Worm (Caenorhabditis elegans) whole organism, L3 larva: Measurements from ENCODE around the gene glo-3.
A peak's percentile ranks its signal among the peaks of the same experiment; 100 is the strongest.

Source experiments
- R02D3.7 ChIP-seq: fragments of 150-350 bp; optimal IDR thresholded peaks from 2 replicates; lab custom pipeline; 2014; ENCODE audit warnings: missing biosample characterization, missing genetic modification characterization
- ZK546.5 ChIP-seq: sonication (generic microtip); optimal IDR thresholded peaks from 2 replicates; lab custom pipeline; 2017; ENCODE audit warnings: missing biosample characterization, missing genetic modification characterization
- aly-2 ChIP-seq: fragments of 150-350 bp; optimal IDR thresholded peaks from 2 replicates; lab custom pipeline; 2014; ENCODE audit warnings: missing biosample characterization, missing genetic modification characterization
- ama-1 ChIP-seq: fragments of 150-350 bp; optimal IDR thresholded peaks from 2 replicates; lab custom pipeline; 2018
- ceh-16 ChIP-seq: sonication (generic microtip); optimal IDR thresholded peaks from 2 replicates; lab custom pipeline; 2017; ENCODE audit warnings: missing biosample characterization, missing genetic modification characterization
- ceh-82 ChIP-seq: fragments of 150-350 bp; optimal IDR thresholded peaks from 2 replicates; lab custom pipeline; 2014; ENCODE audit warnings: missing biosample characterization, missing genetic modification characterization
- ceh-9 ChIP-seq: sonication (generic microtip); optimal IDR thresholded peaks from 2 replicates; lab custom pipeline; 2018; ENCODE audit warnings: missing biosample characterization, missing genetic modification characterization
- daf-12 ChIP-seq: fragments of 150-350 bp; optimal IDR thresholded peaks from 2 replicates; lab custom pipeline; 2014; ENCODE audit warnings: missing biosample characterization, missing genetic modification reagents, missing genetic modification characterization
- egl-5 ChIP-seq: fragments of 150-350 bp; optimal IDR thresholded peaks from 2 replicates; lab custom pipeline; 2017; ENCODE audit warnings: missing biosample characterization, missing genetic modification reagents, missing genetic modification characterization, inconsistent platforms
- elt-1 ChIP-seq: fragments of 150-350 bp; optimal IDR thresholded peaks from 2 replicates; lab custom pipeline; 2014; ENCODE audit warnings: missing biosample characterization, missing genetic modification characterization
- elt-2 ChIP-seq: sonication (generic microtip); optimal IDR thresholded peaks from 2 replicates; lab custom pipeline; 2016; ENCODE audit warnings: missing genetic modification reagents, mild to moderate bottlenecking, missing genetic modification characterization, missing compliant biosample characterization
- elt-3 ChIP-seq, 3 experiments: fragments of 150-350 bp in 1 of 3; sonication (generic microtip) in 2 of 3; optimal IDR thresholded peaks; 2 replicates in 2 of 3; 4 replicates in 1 of 3; lab custom pipeline; 2014 to 2017; ENCODE audit warnings: missing biosample characterization in 3 of 3, missing genetic modification characterization in 3 of 3
- eor-1 ChIP-seq, 2 experiments: fragments of 150-350 bp; optimal IDR thresholded peaks; 2 replicates each; lab custom pipeline; 2014 to 2018; ENCODE audit warnings: missing biosample characterization in 2 of 2, missing genetic modification characterization in 2 of 2
- fkh-10 ChIP-seq: sonication (generic microtip); optimal IDR thresholded peaks from 2 replicates; lab custom pipeline; 2017; ENCODE audit warnings: missing biosample characterization, missing genetic modification reagents, missing genetic modification characterization
- fkh-2 ChIP-seq: fragments of 150-350 bp; optimal IDR thresholded peaks from 2 replicates; lab custom pipeline; 2014; ENCODE audit warnings: missing biosample characterization, missing genetic modification reagents, missing genetic modification characterization
- fos-1 ChIP-seq: fragments of 150-350 bp; optimal IDR thresholded peaks from 2 replicates; lab custom pipeline; 2014; ENCODE audit warnings: missing biosample characterization, missing genetic modification characterization
- hmg-11 ChIP-seq: sonication (generic microtip); optimal IDR thresholded peaks from 2 replicates; lab custom pipeline; 2016; ENCODE audit warnings: missing genetic modification characterization, missing compliant biosample characterization
- jun-1 ChIP-seq: fragments of 150-350 bp; optimal IDR thresholded peaks from 2 replicates; lab custom pipeline; 2014; ENCODE audit warnings: missing biosample characterization, missing genetic modification reagents, missing genetic modification characterization
- lin-15B ChIP-seq: fragments of 150-350 bp; optimal IDR thresholded peaks from 2 replicates; lab custom pipeline; 2014; ENCODE audit warnings: missing biosample characterization, missing genetic modification characterization
- lin-39 ChIP-seq: fragments of 150-350 bp; optimal IDR thresholded peaks from 2 replicates; lab custom pipeline; 2018; ENCODE audit warnings: missing biosample characterization, missing genetic modification reagents, missing genetic modification characterization
- lsy-12 ChIP-seq: sonication (generic microtip); optimal IDR thresholded peaks from 2 replicates; lab custom pipeline; 2016; ENCODE audit warnings: mild to moderate bottlenecking, missing genetic modification characterization, missing compliant biosample characterization
- mdl-1 ChIP-seq: fragments of 150-350 bp; optimal IDR thresholded peaks from 2 replicates; lab custom pipeline; 2014; ENCODE audit warnings: missing biosample characterization, missing genetic modification characterization
- mml-1 ChIP-seq: fragments of 150-350 bp; sonication (generic microtip); optimal IDR thresholded peaks from 3 replicates; lab custom pipeline; 2014; ENCODE audit warnings: missing biosample characterization, missing genetic modification characterization
- nfya-1 ChIP-seq: sonication (generic microtip); optimal IDR thresholded peaks from 2 replicates; lab custom pipeline; 2017; ENCODE audit warnings: missing genetic modification characterization, mild to moderate bottlenecking, missing compliant biosample characterization, antibody characterized with exemption, moderate library complexity; ENCODE audit not compliant: insufficient read depth
- nhr-11 ChIP-seq: fragments of 150-350 bp; optimal IDR thresholded peaks from 2 replicates; lab custom pipeline; 2014; ENCODE audit warnings: missing biosample characterization, missing genetic modification characterization
- nhr-12 ChIP-seq: fragments of 150-350 bp; optimal IDR thresholded peaks from 2 replicates; lab custom pipeline; 2014; ENCODE audit warnings: missing biosample characterization, missing genetic modification characterization
- nhr-23 ChIP-seq: fragments of 150-350 bp; optimal IDR thresholded peaks from 2 replicates; lab custom pipeline; 2014; ENCODE audit warnings: missing biosample characterization, missing genetic modification reagents, missing genetic modification characterization
- nhr-237 ChIP-seq: fragments of 150-350 bp; optimal IDR thresholded peaks from 2 replicates; lab custom pipeline; 2014; ENCODE audit warnings: missing biosample characterization, missing genetic modification characterization
- nhr-25 ChIP-seq: sonication (generic microtip); optimal IDR thresholded peaks from 2 replicates; lab custom pipeline; 2017; ENCODE audit warnings: missing biosample characterization, missing genetic modification characterization
- nhr-28 ChIP-seq: fragments of 150-350 bp; optimal IDR thresholded peaks from 2 replicates; lab custom pipeline; 2014; ENCODE audit warnings: missing biosample characterization, missing genetic modification characterization
- nhr-43 ChIP-seq: sonication (generic microtip); optimal IDR thresholded peaks from 2 replicates; lab custom pipeline; 2016; ENCODE audit warnings: mild to moderate bottlenecking, missing genetic modification characterization, missing compliant biosample characterization; ENCODE audit not compliant: poor library complexity, severe bottlenecking
- nhr-67 ChIP-seq: fragments of 150-350 bp; optimal IDR thresholded peaks from 2 replicates; lab custom pipeline; 2014; ENCODE audit warnings: missing biosample characterization, missing genetic modification characterization
- nhr-76 ChIP-seq: fragments of 150-350 bp; sonication (generic microtip); optimal IDR thresholded peaks from 5 replicates; lab custom pipeline; 2014; ENCODE audit warnings: missing biosample characterization, missing genetic modification characterization
- nhr-77 ChIP-seq: fragments of 150-350 bp; optimal IDR thresholded peaks from 2 replicates; lab custom pipeline; 2014; ENCODE audit warnings: missing biosample characterization, missing genetic modification characterization
- pha-4 ChIP-seq: fragments of 150-350 bp; optimal IDR thresholded peaks from 2 replicates; lab custom pipeline; 2014; ENCODE audit warnings: missing biosample characterization, missing genetic modification reagents, missing genetic modification characterization
- pqm-1 ChIP-seq: fragments of 150-350 bp; optimal IDR thresholded peaks from 2 replicates; lab custom pipeline; 2017; ENCODE audit warnings: missing biosample characterization, missing genetic modification characterization, inconsistent platforms
- sea-2 ChIP-seq: fragments of 150-350 bp; sonication (generic microtip); optimal IDR thresholded peaks from 4 replicates; lab custom pipeline; 2014; ENCODE audit warnings: missing biosample characterization, missing genetic modification reagents, missing genetic modification characterization
- skn-1 ChIP-seq: fragments of 150-350 bp; optimal IDR thresholded peaks from 2 replicates; lab custom pipeline; 2014; ENCODE audit warnings: missing biosample characterization, missing genetic modification characterization
- snpc-4 ChIP-seq: fragments of 150-350 bp; optimal IDR thresholded peaks from 2 replicates; lab custom pipeline; 2014; ENCODE audit warnings: missing biosample characterization, missing genetic modification characterization
- tbx-2 ChIP-seq: sonication (generic microtip); optimal IDR thresholded peaks from 2 replicates; lab custom pipeline; 2016; ENCODE audit warnings: mild to moderate bottlenecking, missing genetic modification characterization, missing compliant biosample characterization
- unc-39 ChIP-seq: sonication (generic microtip); optimal IDR thresholded peaks from 4 replicates; lab custom pipeline; 2017; ENCODE audit warnings: missing biosample characterization, missing genetic modification characterization
- unc-62 ChIP-seq: fragments of 150-350 bp; sonication (generic microtip); optimal IDR thresholded peaks from 4 replicates; lab custom pipeline; 2014; ENCODE audit warnings: missing biosample characterization, missing genetic modification reagents, missing genetic modification characterization
- zag-1 ChIP-seq: fragments of 150-350 bp; optimal IDR thresholded peaks from 2 replicates; lab custom pipeline; 2014; ENCODE audit warnings: missing biosample characterization, missing genetic modification characterization
- ztf-11 ChIP-seq: fragments of 150-350 bp; optimal IDR thresholded peaks from 2 replicates; lab custom pipeline; 2014; ENCODE audit warnings: missing biosample characterization, missing genetic modification characterization
- ztf-4 ChIP-seq: fragments of 150-350 bp; optimal IDR thresholded peaks from 2 replicates; lab custom pipeline; 2014; ENCODE audit warnings: missing biosample characterization, missing genetic modification characterization

Gene glo-3

ce11 chrX:10545716-10546115, 12.2 kb downstream of the glo-3 start, which contains the start of gene F59F5.5:
F59F5.5 (plus strand) TSS chrX:10546016.
- TF ChIP-seq lsy-12 (tag; lab: Kevin White, UChicago) = no peak
- TF ChIP-seq nhr-12 (tag; lab: Kevin White, UChicago) = no peak
- no peak for TF ChIP-seq nhr-67 (tag; lab: Kevin White, UChicago)
- TF ChIP-seq elt-3 (tag; optimal IDR thresholded peaks at IDR 0.05; lab: Kevin White, UChicago) = no peak
- no peak for TF ChIP-seq fos-1 (tag; lab: Kevin White, UChicago)

- TF ChIP-seq ceh-9 (no peak), lin-15B (tag; lab: Kevin White, UChicago) (no peak), nhr-43 (tag; lab: Kevin White, UChicago) (no peak), ceh-82 (tag; lab: Kevin White, UChicago) (no peak), ama-1 (lab: Kevin White, UChicago) (no peak), unc-39 (tag; lab: Kevin White, UChicago) (no peak), mml-1 (tag; lab: Kevin White, UChicago) (no peak), nfya-1 (tag; lab: Kevin White, UChicago) (no peak), nhr-28 (tag; lab: Kevin White, UChicago) (no peak), snpc-4 (tag; lab: Kevin White, UChicago) (no peak), nhr-237 (tag; lab: Kevin White, UChicago) (no peak), ztf-11 (tag; lab: Kevin White, UChicago) (no peak), eor-1 (tag; optimal IDR thresholded peaks at IDR 0.05; lab: Kevin White, UChicago) (no peak), unc-62 (GFP tag; lab: Kevin White, UChicago) (no peak), jun-1 (tag; lab: Kevin White, UChicago) (no peak), nhr-25 (tag; lab: Kevin White, UChicago) (no peak), nhr-23 (no peak), ZK546.5 (tag; lab: Kevin White, UChicago) (no peak), fos-1 (tag; lab: Kevin White, UChicago) (no peak), R02D3.7 (tag; lab: Kevin White, UChicago) (no peak)
- TF ChIP-seq, all 47 proteins: peak for 0
Measured at ce11 chrX:10553048-10553447, 19.5 kb downstream of the glo-3 start.

ce11 chrX:10555189-10555964, 21.9 kb downstream of the glo-3 start, which contains the start of gene syd-2:
syd-2 (minus strand) TSS chrX:10555239.
- no peak for TF ChIP-seq ceh-16 (tag; lab: Kevin White, UChicago)
- no peak for TF ChIP-seq fkh-2
- TF ChIP-seq mml-1 (tag; lab: Kevin White, UChicago) = no peak
- peak; percentile 68 for TF ChIP-seq pha-4 (tag; lab: Kevin White, UChicago)
- TF ChIP-seq nhr-25 (tag; lab: Kevin White, UChicago) = peak; percentile 27
- TF ChIP-seq ceh-82 (tag; lab: Kevin White, UChicago) = no peak
- TF ChIP-seq snpc-4 (tag; lab: Kevin White, UChicago) = no peak
- no peak for TF ChIP-seq nhr-43 (tag; lab: Kevin White, UChicago)
- peak; percentile 2 for TF ChIP-seq pqm-1 (tag; lab: Kevin White, UChicago)
- no peak for TF ChIP-seq eor-1 (tag; optimal IDR thresholded peaks at IDR 0.05; lab: Kevin White, UChicago)
- TF ChIP-seq sea-2 (GFP tag; lab: Kevin White, UChicago) = no peak
- TF ChIP-seq egl-5 (tag; lab: Kevin White, UChicago) = peak; percentile 6
- no peak for TF ChIP-seq ama-1 (lab: Kevin White, UChicago)
- TF ChIP-seq aly-2 = no peak
- no peak for TF ChIP-seq elt-1
- peak; percentile 95 for TF ChIP-seq lin-39 (tag; lab: Kevin White, UChicago)
- TF ChIP-seq nfya-1 (tag; lab: Kevin White, UChicago) = peak; percentile 75
- TF ChIP-seq nhr-11 (tag; lab: Kevin White, UChicago) = peak; percentile 47
- peak; percentile 6 for TF ChIP-seq skn-1
- no peak for TF ChIP-seq nhr-237 (tag; lab: Kevin White, UChicago)
- TF ChIP-seq daf-12 (tag; lab: Kevin White, UChicago) = no peak
- TF ChIP-seq unc-62 (GFP tag; lab: Kevin White, UChicago) = peak; percentile 79
- TF ChIP-seq nhr-76 = no peak
- TF ChIP-seq hmg-11 (tag; lab: Kevin White, UChicago) = peak; percentile 95
- no peak for TF ChIP-seq ceh-9
- TF ChIP-seq lin-15B (tag; lab: Kevin White, UChicago) = peak; percentile 55
- peak; percentile 34 for TF ChIP-seq elt-2 (tag; lab: Kevin White, UChicago)
- no peak for TF ChIP-seq nhr-28 (tag; lab: Kevin White, UChicago)
- TF ChIP-seq nhr-12 (tag; lab: Kevin White, UChicago) = no peak
- no peak for TF ChIP-seq nhr-67 (tag; lab: Kevin White, UChicago)
- TF ChIP-seq jun-1 (tag; lab: Kevin White, UChicago) = peak; percentile 35
- TF ChIP-seq fkh-10 (GFP tag; lab: Kevin White, UChicago) = peak; percentile 85
- peak; percentile 57 for TF ChIP-seq tbx-2 (tag; lab: Kevin White, UChicago)
- no peak for TF ChIP-seq zag-1
- no peak for TF ChIP-seq ztf-4
- no peak for TF ChIP-seq ZK546.5 (tag; lab: Kevin White, UChicago)
- no peak for TF ChIP-seq nhr-77 (tag; lab: Kevin White, UChicago)
- TF ChIP-seq ztf-11 (tag; lab: Kevin White, UChicago) = no peak
- TF ChIP-seq R02D3.7 (tag; lab: Kevin White, UChicago) = peak; percentile 19
- TF ChIP-seq mdl-1 (tag; lab: Kevin White, UChicago) = no peak
- TF ChIP-seq unc-39 (tag; lab: Kevin White, UChicago) = no peak
